Worm (Caenorhabditis elegans) whole organism, late embryonic: ENCODE results near the gene Y57A10B.6.
"Not testable (repeated sequence)": the region's sequence is repeated elsewhere in the genome, so short reads cannot be mapped to it uniquely, and the experiment has no call there.

Experiments used
- T23F11.4 ChIP-seq: fragments of 200-800 bp; sonication (Bioruptor generic); optimal IDR thresholded peaks from 2 replicates; lab custom pipeline; 2018; ENCODE audit warnings: mild to moderate bottlenecking, missing genetic modification characterization, missing compliant biosample characterization
- ama-1 ChIP-seq: fragments of 150-350 bp; optimal IDR thresholded peaks from 2 replicates; lab custom pipeline; 2014
- ceh-14 ChIP-seq: sonication (generic microtip); optimal IDR thresholded peaks from 2 replicates; lab custom pipeline; 2016; ENCODE audit warnings: missing genotype, missing genetic modification characterization, missing compliant biosample characterization
- ceh-22 ChIP-seq: sonication (generic microtip); optimal IDR thresholded peaks from 2 replicates; lab custom pipeline; 2017; ENCODE audit warnings: missing biosample characterization, missing genetic modification characterization
- ceh-30 ChIP-seq: fragments of 150-350 bp; optimal IDR thresholded peaks from 2 replicates; lab custom pipeline; 2014; ENCODE audit warnings: missing biosample characterization, missing genetic modification characterization
- ceh-31 ChIP-seq: sonication (generic microtip); optimal IDR thresholded peaks from 2 replicates; lab custom pipeline; 2016; ENCODE audit warnings: missing genetic modification characterization, missing compliant biosample characterization
- ceh-34 ChIP-seq: sonication (generic microtip); optimal IDR thresholded peaks from 2 replicates; lab custom pipeline; 2016; ENCODE audit warnings: mild to moderate bottlenecking, missing genetic modification characterization, missing compliant biosample characterization
- che-1 ChIP-seq: sonication (generic microtip); optimal IDR thresholded peaks from 2 replicates; lab custom pipeline; 2016; ENCODE audit warnings: mild to moderate bottlenecking, missing genetic modification characterization, missing compliant biosample characterization
- dmd-4 ChIP-seq: sonication (generic microtip); optimal IDR thresholded peaks from 2 replicates; lab custom pipeline; 2016; ENCODE audit warnings: borderline replicate concordance, missing genetic modification characterization, missing compliant biosample characterization
- dve-1 ChIP-seq: sonication (generic microtip); optimal IDR thresholded peaks from 2 replicates; lab custom pipeline; 2017; ENCODE audit warnings: antibody characterized with exemption, mild to moderate bottlenecking, missing genetic modification characterization, missing compliant biosample characterization
- elt-2 ChIP-seq: sonication (generic microtip); optimal IDR thresholded peaks from 2 replicates; lab custom pipeline; 2016; ENCODE audit warnings: missing genetic modification reagents, missing genetic modification characterization, missing compliant biosample characterization
- elt-4 ChIP-seq: sonication (generic microtip); optimal IDR thresholded peaks from 2 replicates; lab custom pipeline; 2016; ENCODE audit warnings: missing genetic modification characterization, missing compliant biosample characterization
- eyg-1 ChIP-seq: sonication (generic microtip); optimal IDR thresholded peaks from 2 replicates; lab custom pipeline; 2016; ENCODE audit warnings: missing genotype, missing genetic modification characterization, missing compliant biosample characterization
- fkh-10 ChIP-seq: fragments of 150-350 bp; optimal IDR thresholded peaks from 2 replicates; lab custom pipeline; 2014; ENCODE audit warnings: missing biosample characterization, missing genetic modification reagents, missing genetic modification characterization
- hlh-30 ChIP-seq: sonication (generic microtip); optimal IDR thresholded peaks from 2 replicates; lab custom pipeline; 2017; ENCODE audit warnings: antibody characterized with exemption, missing genetic modification characterization, missing compliant biosample characterization; ENCODE audit not compliant: insufficient read depth
- lin-11 ChIP-seq: fragments of 200-800 bp; sonication (Bioruptor generic); optimal IDR thresholded peaks from 2 replicates; lab custom pipeline; 2018; ENCODE audit warnings: mild to moderate bottlenecking, missing genetic modification characterization, missing compliant biosample characterization
- madf-2 ChIP-seq: sonication (generic microtip); optimal IDR thresholded peaks from 2 replicates; lab custom pipeline; 2017; ENCODE audit warnings: missing genetic modification characterization, missing compliant biosample characterization
- mec-3 ChIP-seq: sonication (generic microtip); optimal IDR thresholded peaks from 2 replicates; lab custom pipeline; 2016; ENCODE audit warnings: borderline replicate concordance, missing genetic modification characterization, missing compliant biosample characterization
- nhr-11 ChIP-seq: fragments of 150-350 bp; optimal IDR thresholded peaks from 2 replicates; lab custom pipeline; 2014; ENCODE audit warnings: missing biosample characterization, missing genetic modification characterization
- npax-4 ChIP-seq: sonication (generic microtip); optimal IDR thresholded peaks from 2 replicates; lab custom pipeline; 2016; ENCODE audit warnings: missing genetic modification characterization, missing compliant biosample characterization
- odd-2 ChIP-seq: sonication (generic microtip); optimal IDR thresholded peaks from 2 replicates; lab custom pipeline; 2017; ENCODE audit warnings: antibody characterized with exemption, mild to moderate bottlenecking, missing genetic modification characterization, missing compliant biosample characterization
- pax-1 ChIP-seq: fragments of 150-350 bp; optimal IDR thresholded peaks from 2 replicates; lab custom pipeline; 2014; ENCODE audit warnings: missing biosample characterization, missing genetic modification characterization
- pros-1 ChIP-seq: fragments of 150-350 bp; optimal IDR thresholded peaks from 2 replicates; lab custom pipeline; 2014; ENCODE audit warnings: missing biosample characterization, missing genetic modification reagents, missing genetic modification characterization
- ref-2 ChIP-seq: sonication (generic microtip); optimal IDR thresholded peaks from 2 replicates; lab custom pipeline; 2016; ENCODE audit warnings: missing genetic modification characterization, missing compliant biosample characterization
- rnt-1 ChIP-seq: sonication (generic microtip); optimal IDR thresholded peaks from 2 replicates; lab custom pipeline; 2016; ENCODE audit warnings: missing genetic modification characterization, missing compliant biosample characterization
- sox-2 ChIP-seq: fragments of 200-800 bp; sonication (Bioruptor generic); IDR thresholded peaks from 2 replicates; pipeline ENCODE4 v1.3.6; 2022; ENCODE audit warnings: missing genetic modification reagents, missing genetic modification characterization, missing compliant biosample characterization
- sox-4 ChIP-seq: sonication (generic microtip); optimal IDR thresholded peaks from 2 replicates; lab custom pipeline; 2017; ENCODE audit warnings: mild to moderate bottlenecking, missing genetic modification characterization, inconsistent platforms, missing compliant biosample characterization
- tbx-2 ChIP-seq: sonication (generic microtip); optimal IDR thresholded peaks from 2 replicates; lab custom pipeline; 2016; ENCODE audit warnings: missing genetic modification characterization, missing compliant biosample characterization
- tbx-7 ChIP-seq: sonication (generic microtip); optimal IDR thresholded peaks from 2 replicates; lab custom pipeline; 2016; ENCODE audit warnings: missing genotype, missing genetic modification characterization, missing compliant biosample characterization
- ttx-3 ChIP-seq: sonication (generic microtip); optimal IDR thresholded peaks from 2 replicates; lab custom pipeline; 2016; ENCODE audit warnings: missing genetic modification reagents, missing genetic modification characterization, missing compliant biosample characterization
- unc-86 ChIP-seq: sonication (generic microtip); optimal IDR thresholded peaks from 2 replicates; lab custom pipeline; 2016; ENCODE audit warnings: missing genetic modification characterization, missing compliant biosample characterization
- zip-5 ChIP-seq: sonication (generic microtip); optimal IDR thresholded peaks from 2 replicates; lab custom pipeline; 2016; ENCODE audit warnings: missing genetic modification characterization, missing compliant biosample characterization
- ztf-16 ChIP-seq: sonication (generic microtip); optimal IDR thresholded peaks from 2 replicates; lab custom pipeline; 2017; ENCODE audit warnings: missing genetic modification characterization, missing compliant biosample characterization

Gene Y57A10B.6

ce11 chrII:12432356-12432755 lies 42.5 kb downstream of the Y57A10B.6 start, which contains the start of gene dct-12:
dct-12 (minus strand) TSS chrII:12432456.
- TF ChIP-seq dmd-4 (no peak), pax-1 (no peak), odd-2 (tag; lab: Kevin White, UChicago) (no peak), ceh-22 (tag; lab: Kevin White, UChicago) (no peak), mec-3 (tag; lab: Kevin White, UChicago) (no peak), npax-4 (tag; lab: Kevin White, UChicago) (no peak), ceh-34 (tag; lab: Kevin White, UChicago) (no peak), sox-2 (GFP tag; lab: Robert Waterston, UW) (no peak), zip-5 (no peak), ztf-16 (tag; lab: Kevin White, UChicago) (no peak), unc-86 (no peak), rnt-1 (no peak), ref-2 (tag; lab: Kevin White, UChicago) (no peak), pros-1 (tag; lab: Kevin White, UChicago) (no peak), T23F11.4 (no peak), hlh-30 (tag; lab: Kevin White, UChicago) (no peak), ama-1 (lab: Kevin White, UChicago) (no peak), ceh-31 (no peak), madf-2 (tag; lab: Kevin White, UChicago) (no peak), tbx-7 (tag; lab: Kevin White, UChicago) (no peak)

DNA sequence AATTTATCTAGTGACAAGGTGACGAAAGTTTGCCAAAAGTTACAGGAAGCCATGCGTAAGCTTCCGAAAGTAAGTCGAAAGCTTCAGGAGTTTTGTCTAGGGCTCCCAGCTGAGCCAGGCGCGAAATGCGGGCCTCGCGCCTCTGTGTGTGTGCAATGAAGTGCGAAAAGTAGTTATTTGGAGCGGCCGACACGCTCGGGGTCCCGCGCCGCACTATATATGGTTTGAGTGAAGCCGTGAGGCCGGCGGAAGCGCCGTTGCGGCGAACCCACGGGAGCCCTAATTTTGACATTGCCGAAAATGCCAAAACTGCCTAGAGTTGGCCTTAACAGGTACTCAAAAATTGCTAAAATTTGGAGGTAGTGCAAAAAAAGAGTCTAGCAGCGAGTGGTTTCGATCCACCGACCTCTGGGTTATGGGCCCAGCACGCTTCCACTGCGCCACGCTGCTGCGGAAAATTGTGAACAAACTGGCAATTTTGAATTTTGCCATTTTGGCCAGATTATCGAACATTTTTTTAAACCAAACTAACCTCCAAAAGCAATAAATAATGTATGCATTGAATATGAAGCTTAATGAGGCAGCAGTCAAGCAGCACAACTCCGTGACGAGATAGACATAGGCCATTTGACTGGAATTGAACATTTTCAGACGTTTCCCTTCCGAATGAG lies 45.5 kb downstream of the Y57A10B.6 start:
- TF ChIP-seq ztf-16 (tag; lab: Kevin White, UChicago) (no peak), ceh-30 (tag; lab: Kevin White, UChicago) (no peak), ceh-34 (tag; lab: Kevin White, UChicago) (no peak), unc-86 (no peak), nhr-11 (tag; lab: Kevin White, UChicago) (no peak), tbx-2 (no peak), ttx-3 (no peak), sox-4 (tag; lab: Kevin White, UChicago) (no peak), dmd-4 (no peak), elt-4 (tag; lab: Kevin White, UChicago) (no peak), fkh-10 (GFP tag; lab: Kevin White, UChicago) (no peak)

DNA sequence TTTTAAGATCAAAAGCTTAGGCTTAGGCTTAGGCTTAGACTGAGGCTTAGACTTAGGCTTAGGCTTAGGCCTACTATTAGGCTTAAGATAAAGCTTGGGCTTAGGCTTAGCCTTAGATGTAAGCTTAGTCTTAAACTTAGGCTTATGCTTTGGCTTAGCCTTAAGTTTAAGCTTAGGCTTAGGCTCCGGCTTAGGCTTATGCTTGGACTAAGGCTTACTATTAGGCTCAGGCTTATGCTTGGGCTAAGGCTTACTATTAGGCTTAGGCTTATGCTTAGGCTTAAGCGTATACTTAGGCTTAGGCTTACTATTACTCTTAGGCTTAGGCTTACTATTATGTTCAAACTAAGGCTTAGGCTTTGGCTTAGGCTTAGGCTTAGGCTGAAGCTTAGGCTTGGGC lies 46.8 kb downstream of the Y57A10B.6 start:
- TF ChIP-seq fkh-10 (GFP tag; lab: Kevin White, UChicago) (no peak), dve-1 (tag; lab: Kevin White, UChicago) (peak; percentile 70)

DNA sequence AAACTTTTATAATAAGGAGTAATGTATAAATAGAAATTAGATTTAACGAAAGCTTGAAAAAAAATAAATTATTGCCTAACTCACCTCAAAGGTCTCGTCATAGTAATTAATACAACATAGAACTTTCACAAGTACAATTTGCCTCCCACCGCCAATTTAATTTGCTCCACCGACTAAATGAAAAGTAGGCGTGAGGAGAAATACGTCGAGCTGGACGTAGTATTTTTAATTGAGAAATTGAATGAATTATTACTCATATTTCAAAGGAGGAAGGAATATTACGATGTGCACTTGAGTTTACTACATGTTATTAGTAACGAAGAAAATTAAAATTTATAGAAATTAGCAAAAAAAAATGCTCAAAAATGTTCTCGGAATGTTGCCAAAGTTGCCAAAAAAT lies 48.6 kb downstream of the Y57A10B.6 start, which contains the start of gene Y57A10C.9:
TSS of gene Y57A10C.9 (minus strand) at position 101 of the 400 bp plus-strand sequence.
- TF ChIP-seq mec-3 (tag; lab: Kevin White, UChicago): no peak
- TF ChIP-seq che-1: no peak
- peak; percentile 39 for TF ChIP-seq ceh-14

DNA sequence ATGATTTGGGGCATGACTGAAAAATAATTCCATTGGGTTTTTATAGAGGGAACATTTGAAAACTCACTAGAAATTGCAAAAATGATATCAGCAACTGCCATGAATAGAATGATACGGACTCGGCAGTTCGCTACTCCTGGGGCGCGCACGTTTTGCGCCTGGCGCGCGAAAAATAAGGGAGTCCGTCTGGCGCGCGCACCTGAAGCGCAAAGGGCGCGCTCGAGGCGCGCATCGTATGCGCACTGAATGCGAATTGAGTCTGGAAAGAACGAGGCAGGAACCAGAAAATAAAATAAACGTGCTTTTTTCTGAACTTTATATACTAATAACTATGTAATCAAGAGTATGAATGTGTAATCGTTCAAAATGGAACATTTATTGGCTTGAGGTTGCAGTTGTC lies 51.3 kb downstream of the Y57A10B.6 start, which contains the start of gene Y57A10C.10:
TSS of gene Y57A10C.10 (minus strand) at position 101 of the 400 bp plus-strand sequence.
- not testable (repeated sequence) for TF ChIP-seq lin-11 (tag; lab: Kevin White, UChicago); eyg-1 (tag; lab: Kevin White, UChicago); elt-2
